Worm (Caenorhabditis elegans): Measurements from ENCODE around the gene F23B12.4.

F23B12.4 gene

ce11 chrV:14436195-14436594 is 4.7 kb upstream of the F23B12.4 start:
- TF ChIP-seq madf-10 (tag; optimal IDR thresholded peaks at IDR 0.05) (no peak), ceh-79 (tag; optimal IDR thresholded peaks at IDR 0.05) (no peak), B0035.1 (tag; optimal IDR thresholded peaks at IDR 0.05) (no peak), B0019.2 (GFP tag; conservative IDR thresholded peaks at IDR 0.05) (no peak), bed-2 (GFP tag; IDR thresholded peaks at IDR 0.05) (no peak), ceh-100 (GFP tag; IDR thresholded peaks at IDR 0.05) (no peak), xnd-1 (tag; optimal IDR thresholded peaks at IDR 0.05) (no peak), ceh-91 (GFP tag; IDR thresholded peaks at IDR 0.05) (no peak), F55B11.4 (tag; optimal IDR thresholded peaks at IDR 0.05; ENCODE audit: borderline replicate concordance, insufficient read depth) (no peak), mel-28 (tag; optimal IDR thresholded peaks at IDR 0.05; ENCODE audit: borderline replicate concordance) (no peak), let-526 (GFP tag; IDR thresholded peaks at IDR 0.05) (no peak), F52B5.7 (tag; optimal IDR thresholded peaks at IDR 0.05) (no peak), cebp-1 (GFP tag; IDR thresholded peaks at IDR 0.05) (no peak), cebp-1 (tag; optimal IDR thresholded peaks at IDR 0.05) (no peak), egl-18 (GFP tag; IDR thresholded peaks at IDR 0.05) (no peak), lin-26 (GFP tag; IDR thresholded peaks at IDR 0.05) (no peak), tlf-1 (GFP tag; optimal IDR thresholded peaks at IDR 0.05) (no peak), nhr-80 (tag; optimal IDR thresholded peaks at IDR 0.05) (no peak), snpc-1.1 (tag; optimal IDR thresholded peaks at IDR 0.05; ENCODE audit: insufficient read depth) (no peak), ceh-58 (GFP tag; IDR thresholded peaks at IDR 0.05) (no peak)

ce11 chrV:14437355-14437754 is 3.6 kb upstream of the F23B12.4 start:
- no peak for TF ChIP-seq snpc-1.1 (tag; optimal IDR thresholded peaks at IDR 0.05; ENCODE audit: insufficient read depth)
- TF ChIP-seq Y67H2A.10 (GFP tag; conservative IDR thresholded peaks at IDR 0.05), result no peak
- TF ChIP-seq snpc-1.3 (tag; optimal IDR thresholded peaks at IDR 0.05; ENCODE audit: insufficient read depth), result no peak
- TF ChIP-seq nhr-120 (GFP tag; IDR thresholded peaks at IDR 0.05), result no peak
- TF ChIP-seq gei-17 (GFP tag; optimal IDR thresholded peaks at IDR 0.05), result no peak
- no peak for TF ChIP-seq die-1 (tag; optimal IDR thresholded peaks at IDR 0.05)
- no peak for TF ChIP-seq unc-62 (GFP tag; optimal IDR thresholded peaks at IDR 0.05)
- no peak for TF ChIP-seq ceh-91 (GFP tag; IDR thresholded peaks at IDR 0.05)
- no peak for TF ChIP-seq Y53G8AR.9 (GFP tag; conservative IDR thresholded peaks at IDR 0.05)
- TF ChIP-seq snpc-3.4 (tag; optimal IDR thresholded peaks at IDR 0.05), result no peak
- no peak for TF ChIP-seq nfya-2 (GFP tag; IDR thresholded peaks at IDR 0.05)
- TF ChIP-seq tlf-1 (GFP tag; optimal IDR thresholded peaks at IDR 0.05), result no peak
- TF ChIP-seq madf-10 (tag; optimal IDR thresholded peaks at IDR 0.05), result no peak
- no peak for TF ChIP-seq fkh-3 (tag; optimal IDR thresholded peaks at IDR 0.05)
- TF ChIP-seq hmg-20 (GFP tag; IDR thresholded peaks at IDR 0.05), result no peak
- no peak for TF ChIP-seq nhr-179 (tag; optimal IDR thresholded peaks at IDR 0.05)
- TF ChIP-seq nfya-1 (tag; optimal IDR thresholded peaks at IDR 0.05; ENCODE audit: borderline replicate concordance, insufficient read depth), result no peak
- no peak for TF ChIP-seq Y79H2A.3 (GFP tag; conservative IDR thresholded peaks at IDR 0.05)
- TF ChIP-seq bed-1 (GFP tag; IDR thresholded peaks at IDR 0.05), result no peak

- TF ChIP-seq B0035.1 (tag; optimal IDR thresholded peaks at IDR 0.05), result no peak
Observed at ce11 chrV:14438099-14438739, 2.7 kb upstream of the F23B12.4 start.

Measured in whole organism, young adult.